Fruit fly (Drosophila melanogaster) whole organism, embryonic: Measurements from ENCODE around the gene Gmap.
A peak's percentile ranks its signal among the peaks of the same experiment; 100 is the strongest.

Experiments used
- Adf1 ChIP-seq: fragments of 200-800 bp; sonication (Bioruptor generic); IDR thresholded peaks from 2 replicates; pipeline ENCODE4 v1.3.6; 2022; ENCODE audit warnings: missing biosample characterization, missing genetic modification characterization
- Awh ChIP-seq: fragments of 200-800 bp; sonication (Bioruptor generic); IDR thresholded peaks from 2 replicates; pipeline ENCODE4, ENCODE4 v1.3.6; 2022; ENCODE audit warnings: missing biosample characterization, missing genetic modification characterization
- CG10267 ChIP-seq: fragments of 200-800 bp; sonication (Bioruptor generic); optimal IDR thresholded peaks from 2 replicates; lab custom pipeline; 2018; ENCODE audit warnings: missing biosample characterization, mild to moderate bottlenecking, missing genetic modification characterization, moderate library complexity
- CG10321 ChIP-seq: fragments of 200-800 bp; sonication (Bioruptor generic); IDR thresholded peaks from 2 replicates; pipeline ENCODE4 v1.3.6; 2022; ENCODE audit warnings: missing biosample characterization, missing genetic modification characterization
- CG10543 ChIP-seq: fragments of 200-800 bp; sonication (Bioruptor generic); optimal IDR thresholded peaks from 3 replicates; lab custom pipeline; 2017; ENCODE audit warnings: missing biosample characterization, mild to moderate bottlenecking, missing genetic modification characterization, moderate library complexity
- CG12769 ChIP-seq: fragments of 200-800 bp; sonication (Bioruptor generic); optimal IDR thresholded peaks from 2 replicates; lab custom pipeline; 2019; ENCODE audit warnings: missing biosample characterization, mild to moderate bottlenecking, missing genetic modification characterization, moderate library complexity
- CG17328 ChIP-seq: fragments of 200-800 bp; sonication (Bioruptor generic); IDR thresholded peaks from 2 replicates; pipeline ENCODE4 v1.3.6; 2022; ENCODE audit warnings: missing biosample characterization, missing genetic modification characterization
- CG2889 ChIP-seq: fragments of 200-800 bp; sonication (Bioruptor generic); IDR thresholded peaks from 3 replicates; pipeline ENCODE4 v1.3.6; 2022; ENCODE audit warnings: missing biosample characterization, missing genetic modification characterization
- CG3163 ChIP-seq: fragments of 200-800 bp; sonication (Bioruptor generic); optimal IDR thresholded peaks from 3 replicates; lab custom pipeline; 2016; ENCODE audit warnings: missing biosample characterization, missing genetic modification characterization
- CG32532 ChIP-seq: fragments of 200-800 bp; sonication (Bioruptor generic); IDR thresholded peaks from 2 replicates; pipeline ENCODE4 v1.3.6; 2022; ENCODE audit warnings: missing biosample characterization, missing genetic modification characterization
- CG3847 ChIP-seq: fragments of 200-800 bp; sonication (Bioruptor generic); IDR thresholded peaks from 2 replicates; pipeline ENCODE4 v1.3.6; 2022; ENCODE audit warnings: missing biosample characterization, missing genetic modification characterization
- CG7271 ChIP-seq: fragments of 200-800 bp; sonication (Bioruptor generic); optimal IDR thresholded peaks from 2 replicates; lab custom pipeline; 2018; ENCODE audit warnings: missing biosample characterization, mild to moderate bottlenecking, missing genetic modification characterization, moderate library complexity
- CG7839 ChIP-seq: fragments of 200-800 bp; sonication (Bioruptor generic); optimal IDR thresholded peaks from 3 replicates; lab custom pipeline; 2018; ENCODE audit warnings: missing biosample characterization, mild to moderate bottlenecking, missing genetic modification characterization, moderate library complexity
- CG8944 ChIP-seq: fragments of 200-800 bp; sonication (Bioruptor generic); optimal IDR thresholded peaks from 3 replicates; lab custom pipeline; 2016; ENCODE audit warnings: missing biosample characterization, missing genetic modification characterization
- CG9727 ChIP-seq: fragments of 200-800 bp; sonication (Bioruptor generic); optimal IDR thresholded peaks from 3 replicates; lab custom pipeline; 2017; ENCODE audit warnings: missing biosample characterization, mild to moderate bottlenecking, missing genetic modification characterization
- CTCF ChIP-seq: fragments of 200-800 bp; sonication (Bioruptor generic); optimal IDR thresholded peaks from 2 replicates; lab custom pipeline; 2017; ENCODE audit warnings: missing biosample characterization, mild to moderate bottlenecking, missing genetic modification characterization, moderate library complexity
- D19A ChIP-seq: fragments of 200-800 bp; optimal IDR thresholded peaks from 3 replicates; lab custom pipeline; 2019; ENCODE audit warnings: missing biosample characterization, mild to moderate bottlenecking, missing genetic modification characterization, moderate library complexity
- Dad ChIP-seq: fragments of 200-800 bp; sonication (Bioruptor generic); optimal IDR thresholded peaks from 3 replicates; lab custom pipeline; 2016; ENCODE audit warnings: missing biosample characterization, missing genetic modification characterization
- Dbx ChIP-seq: fragments of 200-800 bp; sonication (Bioruptor generic); IDR thresholded peaks from 3 replicates; pipeline ENCODE4 v1.3.6; 2022; ENCODE audit warnings: missing biosample characterization, missing genetic modification characterization
- Ets65A ChIP-seq: fragments of 200-800 bp; sonication (Bioruptor generic); peaks from one replicate; lab custom pipeline; 2016; ENCODE audit warnings: missing biosample characterization, missing genetic modification characterization
- Hr78 ChIP-seq, 2 experiments: fragments of 200-800 bp in 1 of 2; fragments of >200 bp in 1 of 2; sonication (Bioruptor generic) in 1 of 2; optimal IDR thresholded peaks; 2 replicates each; lab custom pipeline; 2017 to 2019; ENCODE audit warnings: missing biosample characterization in 2 of 2, missing genetic modification characterization in 2 of 2, mild to moderate bottlenecking in 1 of 2, moderate library complexity in 1 of 2
- Med ChIP-seq: fragments of 200-800 bp; sonication (Bioruptor generic); peaks from one replicate; lab custom pipeline; 2016; ENCODE audit warnings: missing biosample characterization, missing genetic modification characterization, mild to moderate bottlenecking, inconsistent platforms, moderate library complexity
- NC2α ChIP-seq: fragments of 200-800 bp; sonication (Bioruptor generic); optimal IDR thresholded peaks from 2 replicates; lab custom pipeline; 2016; ENCODE audit warnings: missing biosample characterization, missing genetic modification characterization
- NFAT ChIP-seq: fragments of 200-800 bp; sonication (Bioruptor generic); IDR thresholded peaks from 2 replicates; pipeline ENCODE4 v1.3.6; 2022; ENCODE audit warnings: missing biosample characterization, missing genetic modification characterization
- Nf-YC ChIP-seq: fragments of 200-800 bp; optimal IDR thresholded peaks from 3 replicates; lab custom pipeline; 2019; ENCODE audit warnings: missing biosample characterization, mild to moderate bottlenecking, missing genetic modification characterization, moderate library complexity
- Taf1 ChIP-seq: fragments of 200-800 bp; sonication (Bioruptor generic); IDR thresholded peaks from 2 replicates; pipeline ENCODE4 v1.3.6; 2022; ENCODE audit warnings: missing biosample characterization, missing genetic modification characterization
- Trl ChIP-seq, 3 experiments: fragments of >200 bp in 2 of 3; fragments of 200-800 bp in 1 of 3; sonication (Bioruptor generic) in 1 of 3; optimal IDR thresholded peaks; 2 replicates in 1 of 3; 3 replicates in 2 of 3; lab custom pipeline; 2016 to 2017; ENCODE audit warnings: missing biosample characterization in 1 of 3, missing genetic modification characterization in 1 of 3
- amos ChIP-seq: fragments of 200-800 bp; sonication (Bioruptor generic); IDR thresholded peaks from 2 replicates; pipeline ENCODE4 v1.3.6; 2022; ENCODE audit warnings: missing biosample characterization, missing genetic modification characterization; ENCODE audit not compliant: partially characterized antibody
- ci ChIP-seq: fragments of 200-800 bp; sonication (Bioruptor generic); IDR thresholded peaks from 3 replicates; pipeline ENCODE4 v1.3.6; 2022; ENCODE audit warnings: missing biosample characterization, missing genetic modification characterization
- croc ChIP-seq: fragments of 200-800 bp; sonication (Bioruptor generic); conservative IDR thresholded peaks from 3 replicates; pipeline ENCODE4 v1.3.6; 2022; ENCODE audit warnings: missing biosample characterization, missing genetic modification characterization
- crol ChIP-seq: fragments of 200-800 bp; sonication (Bioruptor generic); IDR thresholded peaks from 2 replicates; pipeline ENCODE4 v1.3.6; 2022; ENCODE audit warnings: missing biosample characterization, missing genetic modification characterization
- fd64A ChIP-seq: fragments of 200-800 bp; sonication (Bioruptor generic); optimal IDR thresholded peaks from 3 replicates; lab custom pipeline; 2018; ENCODE audit warnings: missing biosample characterization, mild to moderate bottlenecking, missing genetic modification characterization
- gsb-n ChIP-seq: fragments of 200-800 bp; sonication (Bioruptor generic); optimal IDR thresholded peaks from 3 replicates; lab custom pipeline; 2018; ENCODE audit warnings: missing biosample characterization, mild to moderate bottlenecking, missing genetic modification characterization
- lab ChIP-seq: fragments of 200-800 bp; sonication (Bioruptor generic); optimal IDR thresholded peaks from 3 replicates; lab custom pipeline; 2017; ENCODE audit warnings: missing biosample characterization, missing genetic modification characterization, mild to moderate bottlenecking, moderate library complexity, missing genetic modification reagents
- mld ChIP-seq: fragments of 200-800 bp; sonication (Bioruptor generic); IDR thresholded peaks from 3 replicates; pipeline ENCODE4 v1.3.6; 2022; ENCODE audit warnings: missing biosample characterization, missing genetic modification characterization; ENCODE audit not compliant: partially characterized antibody
- nerfin-1 ChIP-seq: fragments of 200-800 bp; sonication (Bioruptor generic); optimal IDR thresholded peaks from 3 replicates; lab custom pipeline; 2019; ENCODE audit warnings: missing biosample characterization, mild to moderate bottlenecking, missing genetic modification characterization, moderate library complexity
- phol ChIP-seq: fragments of 200-800 bp; sonication (Bioruptor generic); optimal IDR thresholded peaks from 3 replicates; lab custom pipeline; 2018; ENCODE audit warnings: missing biosample characterization, mild to moderate bottlenecking, missing genetic modification characterization, moderate library complexity
- ranshi ChIP-seq: fragments of 200-800 bp; sonication (Bioruptor generic); IDR thresholded peaks from 2 replicates; pipeline ENCODE4 v1.3.6; 2022; ENCODE audit warnings: missing biosample characterization, missing genetic modification characterization
- sc ChIP-seq, 3 experiments: fragments of >200 bp in 2 of 3; fragments of 200-800 bp in 1 of 3; sonication (Bioruptor generic) in 1 of 3; optimal IDR thresholded peaks; 2 replicates in 2 of 3; 3 replicates in 1 of 3; lab custom pipeline; 2017; ENCODE audit warnings: mild to moderate bottlenecking in 1 of 3, missing biosample characterization in 1 of 3, missing genetic modification characterization in 1 of 3, missing genetic modification reagents in 1 of 3
- sug ChIP-seq: fragments of 200-800 bp; optimal IDR thresholded peaks from 2 replicates; lab custom pipeline; 2019; ENCODE audit warnings: missing biosample characterization, mild to moderate bottlenecking, missing genetic modification characterization, moderate library complexity
- tap ChIP-seq: fragments of 200-800 bp; optimal IDR thresholded peaks from 3 replicates; lab custom pipeline; 2019; ENCODE audit warnings: missing biosample characterization, mild to moderate bottlenecking, missing genetic modification characterization, moderate library complexity
- toy ChIP-seq: fragments of 200-800 bp; sonication (Bioruptor generic); IDR thresholded peaks from 2 replicates; pipeline ENCODE4 v1.3.6; 2022; ENCODE audit warnings: missing biosample characterization, missing genetic modification characterization
- zen ChIP-seq: fragments of 200-800 bp; sonication (Bioruptor generic); optimal IDR thresholded peaks from 3 replicates; lab custom pipeline; 2018; ENCODE audit warnings: missing biosample characterization, mild to moderate bottlenecking, missing genetic modification characterization, moderate library complexity
- zfh2 ChIP-seq: fragments of 200-800 bp; sonication (Bioruptor generic); optimal IDR thresholded peaks from 2 replicates; lab custom pipeline; 2016; ENCODE audit warnings: missing biosample characterization, missing genetic modification characterization

Gmap gene

DNA sequence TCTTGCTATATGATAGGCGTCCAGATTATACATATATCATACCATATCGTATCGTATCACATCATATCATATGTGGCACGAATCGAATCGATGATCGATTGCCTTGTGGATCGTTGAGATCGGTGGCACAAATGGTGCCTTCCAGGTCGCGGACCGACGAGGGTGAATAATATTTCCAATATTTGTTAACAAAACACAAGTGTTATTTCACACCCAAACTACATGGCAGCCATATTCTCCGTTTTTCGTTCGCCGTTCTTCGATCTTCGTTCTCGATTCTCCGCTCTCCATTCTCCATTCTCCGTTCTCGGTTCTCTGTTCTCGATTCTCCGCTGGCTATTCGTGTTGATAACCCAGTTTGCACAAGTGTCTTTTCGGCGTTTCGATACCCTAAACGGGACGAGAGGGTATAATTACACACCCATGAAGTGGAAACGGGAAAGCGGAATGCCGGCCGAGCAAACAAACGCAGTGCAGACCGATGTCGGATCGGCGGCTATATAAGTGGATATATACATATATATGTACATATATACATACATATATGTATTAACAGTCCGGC, 15.1 kb downstream of the Gmap start (continued):
- TF ChIP-seq CG7271 (tag; lab: Kevin White, UChicago): no peak
- TF ChIP-seq ranshi: no peak
- TF ChIP-seq croc (GFP tag; lab: Robert Waterston, UW): no peak
- TF ChIP-seq sc (optimal IDR thresholded peaks at IDR 0.05; lab: Kevin White, UChicago): no peak
- no peak for TF ChIP-seq sc (GFP tag; optimal IDR thresholded peaks at IDR 0.05; lab: Kevin White, UChicago)
- TF ChIP-seq toy (GFP tag; lab: Robert Waterston, UW): no peak
- no peak for TF ChIP-seq Dad
- no peak for TF ChIP-seq NFAT (GFP tag; lab: Robert Waterston, UW)
- TF ChIP-seq CTCF (GFP tag; lab: Kevin White, UChicago): no peak
- TF ChIP-seq fd64A (GFP tag; lab: Kevin White, UChicago): no peak
- no peak for TF ChIP-seq gsb-n (tag; lab: Kevin White, UChicago)
- TF ChIP-seq Med: peak; percentile 68
- TF ChIP-seq CG8944 (GFP tag; lab: Kevin White, UChicago): no peak
- no peak for TF ChIP-seq CG9727
- TF ChIP-seq CG17328 (GFP tag; lab: Robert Waterston, UW): no peak
- peak in 1 of 2 experiments; percentile 5 for TF ChIP-seq Trl (optimal IDR thresholded peaks at IDR 0.05; lab: Kevin White, UChicago)
- no peak for TF ChIP-seq Trl (GFP tag; optimal IDR thresholded peaks at IDR 0.05; lab: Kevin White, UChicago)
- no peak for TF ChIP-seq CG7839 (tag; lab: Kevin White, UChicago)
- no peak for TF ChIP-seq amos
- no peak for TF ChIP-seq CG32532 (GFP tag; lab: Robert Waterston, UW)
- no peak for TF ChIP-seq CG2889 (GFP tag; lab: Robert Waterston, UW)
- TF ChIP-seq NC2α: no peak
- no peak for TF ChIP-seq tap (tag; lab: Kevin White, UChicago)
- TF ChIP-seq CG3163 (GFP tag; lab: Kevin White, UChicago): no peak
- no peak for TF ChIP-seq Dbx (GFP tag; lab: Robert Waterston, UW)
- TF ChIP-seq CG12769 (tag; lab: Kevin White, UChicago): peak; percentile 5
- TF ChIP-seq zfh2: no peak
- TF ChIP-seq lab (GFP tag; lab: Kevin White, UChicago): peak; percentile 60

DNA sequence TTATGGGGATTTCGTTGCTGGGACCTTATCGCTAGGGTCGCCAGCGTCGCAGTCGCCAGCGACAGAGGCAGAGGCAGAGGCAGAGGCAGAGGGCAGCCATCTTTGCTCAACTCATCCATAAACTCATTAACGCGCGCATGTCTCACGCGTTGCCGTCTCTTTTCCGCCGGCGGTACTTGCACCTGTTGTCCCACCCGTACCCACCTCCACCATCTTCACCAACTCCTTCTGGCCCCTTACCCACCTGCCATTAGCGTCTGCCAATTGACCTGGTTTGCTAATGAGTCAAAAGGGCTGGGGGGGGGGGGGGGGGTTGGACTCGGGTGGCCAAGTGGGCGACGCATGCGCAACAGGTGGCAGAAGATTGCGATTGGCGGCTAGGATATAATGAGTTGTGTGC, 16.1 kb downstream of the Gmap start:
- peak; percentile 15 for TF ChIP-seq lab (GFP tag; lab: Kevin White, UChicago)
- peak; percentile 88 for TF ChIP-seq Adf1 (GFP tag; lab: Robert Waterston, UW)
- peak; percentile 20; the same call in 1 of the 2 replicates for TF ChIP-seq CG10321 (GFP tag; lab: Robert Waterston, UW)
- TF ChIP-seq crol (GFP tag; lab: Robert Waterston, UW): peak; percentile 76
- no peak for TF ChIP-seq Hr78 (GFP tag; optimal IDR thresholded peaks at IDR 0.05; lab: Kevin White, UChicago)
- peak; percentile 43 for TF ChIP-seq phol
- 0 out of 3 replicates have a peak, but pooled peaks have one; percentile 2 for TF ChIP-seq ci (GFP tag; lab: Robert Waterston, UW)
- no peak for TF ChIP-seq Taf1 (GFP tag; lab: Robert Waterston, UW)
- no peak for TF ChIP-seq D19A
- peak; percentile 39 for TF ChIP-seq Med
- peak; percentile 55 for TF ChIP-seq Nf-YC (tag; lab: Kevin White, UChicago)
- TF ChIP-seq Ets65A (GFP tag; lab: Kevin White, UChicago): peak; percentile 24
- no peak for TF ChIP-seq CG10267
- TF ChIP-seq CG10543 (GFP tag; lab: Kevin White, UChicago): peak; percentile 26
- no peak for TF ChIP-seq mld (GFP tag; lab: Robert Waterston, UW)
- TF ChIP-seq Awh: 0 out of 2 replicates have a peak, but pooled peaks have one; percentile 23
- TF ChIP-seq sug: peak; percentile 45
- peak; percentile 8 for TF ChIP-seq zen
- 0 out of 2 replicates have a peak, but pooled peaks have one; percentile 12 for TF ChIP-seq CG3847 (GFP tag; lab: Robert Waterston, UW)
- TF ChIP-seq nerfin-1: no peak
- TF ChIP-seq, all 482 proteins: peak for 14
